Worm (Caenorhabditis elegans) whole organism, young adult: ENCODE data around the gene glb-10.
A peak's percentile ranks its signal among the peaks of the same experiment; 100 is the strongest.

ENCODE experiments used
- akir-1 ChIP-seq: fragments of 200-800 bp; sonication (Bioruptor generic); optimal IDR thresholded peaks from 2 replicates; lab custom pipeline; 2018; ENCODE audit warnings: mild to moderate bottlenecking, missing genetic modification characterization, moderate library complexity, missing compliant biosample characterization
- ets-4 ChIP-seq: fragments of 200-800 bp; sonication (Bioruptor generic); optimal IDR thresholded peaks from 2 replicates; lab custom pipeline; 2018; ENCODE audit warnings: mild to moderate bottlenecking, missing genetic modification characterization, missing compliant biosample characterization
- gei-17 ChIP-seq: fragments of 200-800 bp; sonication (Bioruptor generic); optimal IDR thresholded peaks from 2 replicates; lab custom pipeline; 2018; ENCODE audit warnings: mild to moderate bottlenecking, missing genetic modification characterization, missing compliant biosample characterization
- madf-6 ChIP-seq: fragments of 200-800 bp; sonication (Bioruptor generic); IDR thresholded peaks from 2 replicates; pipeline ENCODE4 v1.3.6; 2022; ENCODE audit warnings: missing genetic modification reagents, missing genetic modification characterization, missing compliant biosample characterization
- mxl-1 ChIP-seq: sonication (generic microtip); optimal IDR thresholded peaks from 2 replicates; lab custom pipeline; 2016; ENCODE audit warnings: missing genetic modification characterization, missing compliant biosample characterization
- nhr-90 ChIP-seq: sonication (generic microtip); optimal IDR thresholded peaks from 2 replicates; lab custom pipeline; 2016; ENCODE audit warnings: missing genotype, mild to moderate bottlenecking, missing genetic modification characterization, missing compliant biosample characterization
- pha-4 ChIP-seq: fragments of 150-350 bp; sonication (generic microtip); optimal IDR thresholded peaks from 2 replicates; lab custom pipeline; 2014; ENCODE audit warnings: missing biosample characterization, missing genetic modification reagents, missing genetic modification characterization
- repo-1 ChIP-seq: sonication (generic microtip); optimal IDR thresholded peaks from 2 replicates; lab custom pipeline; 2017; ENCODE audit warnings: mild to moderate bottlenecking, missing genetic modification characterization, missing compliant biosample characterization
- sea-2 ChIP-seq: fragments of 200-800 bp; sonication (Bioruptor generic); IDR thresholded peaks from 2 replicates; pipeline ENCODE4 v1.3.6; 2022; ENCODE audit warnings: missing genetic modification characterization, missing compliant biosample characterization
- unc-62 ChIP-seq: fragments of 150-350 bp; optimal IDR thresholded peaks from 2 replicates; lab custom pipeline; 2014; ENCODE audit warnings: missing biosample characterization, missing genetic modification reagents, missing genetic modification characterization
- xnd-1 ChIP-seq: sonication (generic microtip); optimal IDR thresholded peaks from 2 replicates; lab custom pipeline; 2016; ENCODE audit warnings: missing genotype, missing genetic modification reagents, missing genetic modification characterization, missing compliant biosample characterization

DNA sequence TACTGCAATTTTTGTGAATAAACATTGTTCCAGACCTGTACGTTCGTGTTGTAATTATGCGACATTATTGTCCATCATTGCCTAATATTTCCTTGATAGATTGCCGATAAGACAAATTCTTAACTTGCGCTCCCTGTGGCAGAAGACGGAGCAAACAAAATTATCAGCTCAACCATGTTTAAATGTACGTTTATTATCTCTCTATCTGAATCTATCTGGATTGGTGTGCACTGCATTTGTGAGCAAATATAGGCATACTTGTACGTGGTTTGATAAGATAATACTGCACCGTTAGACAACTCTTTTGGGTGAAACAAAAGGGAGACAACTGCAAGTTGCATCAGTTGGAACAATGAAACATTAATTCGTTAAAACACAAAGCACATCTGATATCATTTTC is 18.2 kb upstream of the glb-10 start:
- TF ChIP-seq repo-1 (tag; lab: Kevin White, UChicago) (no peak), unc-62 (GFP tag; lab: Kevin White, UChicago) (no peak), pha-4 (tag; lab: Kevin White, UChicago) (no peak), nhr-90 (tag; lab: Kevin White, UChicago) (no peak), ets-4 (GFP tag; lab: Kevin White, UChicago) (peak; percentile 90), xnd-1 (tag; lab: Kevin White, UChicago) (no peak), sea-2 (GFP tag; lab: Robert Waterston, UW) (no peak), mxl-1 (no peak), akir-1 (GFP tag; lab: Kevin White, UChicago) (no peak), gei-17 (GFP tag; lab: Kevin White, UChicago) (no peak), madf-6 (GFP tag; lab: Robert Waterston, UW) (no peak)
